Fruit fly (Drosophila melanogaster): ENCODE results near the gene Alms1b.
A peak's percentile ranks its signal among the peaks of the same experiment; 100 is the strongest.

The Alms1b gene

dm6 chrX:4614945-4615344, 15.8 kb downstream of the Alms1b start (continued):
- TF ChIP-seq CG14667 (GFP tag; IDR thresholded peaks at IDR 0.05), result no peak
- no peak for TF ChIP-seq unpg (GFP tag; optimal IDR thresholded peaks at IDR 0.05)
- peak; percentile 38; the same call in 1 of the 2 replicates for TF ChIP-seq Ptx1 (GFP tag; IDR thresholded peaks at IDR 0.05)
- TF ChIP-seq esg (GFP tag; conservative IDR thresholded peaks at IDR 0.05), result 0 out of 2 replicates have a peak, but pooled peaks have one; percentile 6
- no peak for TF ChIP-seq CG11398 (GFP tag; optimal IDR thresholded peaks at IDR 0.05)
- TF ChIP-seq slbo (GFP tag; IDR thresholded peaks at IDR 0.05), result 0 out of 2 replicates have a peak, but pooled peaks have one; percentile 11
- no peak for TF ChIP-seq sob (GFP tag; IDR thresholded peaks at IDR 0.05)
- TF ChIP-seq CG10543 (GFP tag; optimal IDR thresholded peaks at IDR 0.05), result no peak
- no peak for TF ChIP-seq cad (GFP tag; optimal IDR thresholded peaks at IDR 0.05)
- no peak for TF ChIP-seq Atf6 (GFP tag; IDR thresholded peaks at IDR 0.05)
- no peak for TF ChIP-seq gcm (GFP tag; optimal IDR thresholded peaks at IDR 0.05)
- TF ChIP-seq prd (optimal IDR thresholded peaks at IDR 0.05), result no peak
- peak; percentile 44; the same call in 1 of the 3 replicates for TF ChIP-seq prd (GFP tag; IDR thresholded peaks at IDR 0.05)
- TF ChIP-seq CG7271 (tag; optimal IDR thresholded peaks at IDR 0.05), result no peak
- TF ChIP-seq crol (GFP tag; IDR thresholded peaks at IDR 0.05), result peak; percentile 52
- 0 out of 2 replicates have a peak, but pooled peaks have one; percentile 20 for TF ChIP-seq Ada2b (GFP tag; IDR thresholded peaks at IDR 0.05)
- TF ChIP-seq CG4707 (GFP tag; optimal IDR thresholded peaks at IDR 0.05), result no peak
- TF ChIP-seq trh (GFP tag; optimal IDR thresholded peaks at IDR 0.05), result no peak
- no peak for TF ChIP-seq CG17829 (tag; optimal IDR thresholded peaks at IDR 0.05)
- no peak for TF ChIP-seq grau (tag; optimal IDR thresholded peaks at IDR 0.05)
- TF ChIP-seq tx (GFP tag; optimal IDR thresholded peaks at IDR 0.05), result no peak
- no peak for TF ChIP-seq CG12236 (GFP tag; optimal IDR thresholded peaks at IDR 0.05)
- TF ChIP-seq CG13287 (GFP tag; IDR thresholded peaks at IDR 0.05; ENCODE audit: partially characterized antibody), result no peak
- no peak for TF ChIP-seq CG17912 (GFP tag; optimal IDR thresholded peaks at IDR 0.05)
- no peak for TF ChIP-seq lov (optimal IDR thresholded peaks at IDR 0.05)
- no peak for TF ChIP-seq lov (GFP tag; IDR thresholded peaks at IDR 0.05)

- no peak for TF ChIP-seq tna (GFP tag; IDR thresholded peaks at IDR 0.05; ENCODE audit: partially characterized antibody)
- TF ChIP-seq sqz (GFP tag; optimal IDR thresholded peaks at IDR 0.05), result no peak
- TF ChIP-seq CG31224 (GFP tag; IDR thresholded peaks at IDR 0.05), result no peak
- TF ChIP-seq CG8478 (optimal IDR thresholded peaks at IDR 0.05), result no peak
- TF ChIP-seq CG8388 (GFP tag; optimal IDR thresholded peaks at IDR 0.05), result no peak
- no peak for TF ChIP-seq ab (GFP tag; optimal IDR thresholded peaks at IDR 0.05)
- no peak for TF ChIP-seq Lpt (GFP tag; optimal IDR thresholded peaks at IDR 0.05)
- TF ChIP-seq cato (GFP tag; optimal IDR thresholded peaks at IDR 0.05; ENCODE audit: borderline replicate concordance), result no peak
- peak; percentile 41 for TF ChIP-seq Meics (GFP tag; optimal IDR thresholded peaks at IDR 0.05)
- no peak for TF ChIP-seq CG5245 (GFP tag; optimal IDR thresholded peaks at IDR 0.05)
- no peak for TF ChIP-seq HmgD (GFP tag; optimal IDR thresholded peaks at IDR 0.05)
- no peak for TF ChIP-seq gce (GFP tag; IDR thresholded peaks at IDR 0.05)
- TF ChIP-seq ftz-f1 (GFP tag; optimal IDR thresholded peaks at IDR 0.05), result no peak
- TF ChIP-seq Asciz (GFP tag; optimal IDR thresholded peaks at IDR 0.05), result no peak
- no peak for TF ChIP-seq CG1233 (GFP tag; optimal IDR thresholded peaks at IDR 0.05)
- TF ChIP-seq hkb (optimal IDR thresholded peaks at IDR 0.05), result no peak
- peak; percentile 35; the same call in 1 of the 2 replicates for TF ChIP-seq hkb (GFP tag; IDR thresholded peaks at IDR 0.05)
- no peak for TF ChIP-seq TFAM (GFP tag; optimal IDR thresholded peaks at IDR 0.05)
- peak; percentile 32; the same call in 1 of the 2 replicates for TF ChIP-seq Atf6 (GFP tag; IDR thresholded peaks at IDR 0.05)
- no peak for TF ChIP-seq CG3065 (GFP tag; optimal IDR thresholded peaks at IDR 0.05)
- TF ChIP-seq grn (GFP tag; optimal IDR thresholded peaks at IDR 0.05), result no peak
- TF ChIP-seq toy (GFP tag; IDR thresholded peaks at IDR 0.05), result no peak
- TF ChIP-seq CG7372 (GFP tag; IDR thresholded peaks at IDR 0.05), result no peak
- no peak for TF ChIP-seq CG7987 (GFP tag; optimal IDR thresholded peaks at IDR 0.05)
- no peak for TF ChIP-seq CG7556 (GFP tag; optimal IDR thresholded peaks at IDR 0.05)
- no peak for TF ChIP-seq twi (tag; optimal IDR thresholded peaks at IDR 0.05)
- no peak for TF ChIP-seq Dref (GFP tag; IDR thresholded peaks at IDR 0.05)
- no peak for TF ChIP-seq Antp (GFP tag; optimal IDR thresholded peaks at IDR 0.05)
- no peak for TF ChIP-seq CTCF (GFP tag; optimal IDR thresholded peaks at IDR 0.05)
- no peak for TF ChIP-seq BEAF-32 (GFP tag; optimal IDR thresholded peaks at IDR 0.05)
These were observed 16.4 kb downstream of the Alms1b start for dm6 chrX:4614325-4614724.
